Worm (Caenorhabditis elegans) whole organism, midembryonic: ENCODE data around the gene srh-194.

Source experiments
- cog-1 ChIP-seq: sonication (generic microtip); optimal IDR thresholded peaks from 2 replicates; lab custom pipeline; 2016; ENCODE audit warnings: missing genetic modification characterization, missing compliant biosample characterization
- flt-1 ChIP-seq: fragments of 200-800 bp; sonication (Bioruptor generic); IDR thresholded peaks from 2 replicates; pipeline ENCODE4 v1.3.6; 2022; ENCODE audit warnings: missing genetic modification characterization, missing compliant biosample characterization
- klf-2 ChIP-seq: fragments of 200-800 bp; sonication (Bioruptor generic); conservative IDR thresholded peaks from 2 replicates; pipeline ENCODE4 v1.3.6; 2022; ENCODE audit warnings: missing genetic modification reagents, missing genetic modification characterization, missing compliant biosample characterization
- med-1 ChIP-seq: sonication (generic microtip); optimal IDR thresholded peaks from 2 replicates; lab custom pipeline; 2017; ENCODE audit warnings: missing genetic modification characterization, mild to moderate bottlenecking, missing compliant biosample characterization, antibody characterized with exemption, missing genetic modification reagents; ENCODE audit not compliant: insufficient read depth
- ref-1 ChIP-seq: fragments of 200-800 bp; sonication (Bioruptor generic); conservative IDR thresholded peaks from 2 replicates; pipeline ENCODE4 v1.3.6; 2022; ENCODE audit warnings: missing genetic modification reagents, missing genetic modification characterization, missing compliant biosample characterization
- ztf-23 ChIP-seq: fragments of 200-800 bp; sonication (Bioruptor generic); IDR thresholded peaks from 2 replicates; pipeline ENCODE4 v1.3.6; 2022; ENCODE audit warnings: missing genetic modification reagents, missing genetic modification characterization, missing compliant biosample characterization

DNA sequence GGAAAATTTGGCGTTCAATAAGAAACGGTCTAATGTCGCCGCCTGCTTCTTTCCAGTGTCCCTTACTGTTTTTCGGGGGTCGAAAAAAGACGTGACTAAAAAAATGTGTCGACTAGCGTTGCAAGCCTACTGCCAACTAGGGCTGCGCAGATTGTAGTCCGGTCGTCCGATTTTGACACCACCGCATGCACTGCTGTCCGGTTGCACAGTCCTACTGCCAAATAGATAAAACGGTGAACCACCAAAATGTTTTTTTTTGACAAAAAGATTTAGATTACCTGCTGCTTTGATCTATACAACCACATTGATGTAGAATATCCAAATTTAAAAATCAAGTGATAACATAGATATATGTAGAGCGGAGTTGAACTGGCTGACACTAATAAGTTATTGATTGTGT, 45.0 kb downstream of the srh-194 start:
- no peak for TF ChIP-seq flt-1 (GFP tag; lab: Robert Waterston, UW)
- TF ChIP-seq cog-1 (tag; lab: Kevin White, UChicago) = no peak
- no peak for TF ChIP-seq klf-2 (GFP tag; lab: Robert Waterston, UW)
- no peak for TF ChIP-seq ztf-23 (GFP tag; lab: Robert Waterston, UW)
- no peak for TF ChIP-seq ref-1 (GFP tag; lab: Robert Waterston, UW)
- TF ChIP-seq med-1 (GFP tag; lab: Kevin White, UChicago) = no peak
